Worm (Caenorhabditis elegans) whole organism, midembryonic: ENCODE data around the gene moc-6.

Source experiments
- T22C8.4 ChIP-seq: fragments of 200-800 bp; sonication (Bioruptor generic); IDR thresholded peaks from 2 replicates; pipeline ENCODE4 v1.3.6; 2022; ENCODE audit warnings: missing genetic modification characterization, missing compliant biosample characterization
- flt-1 ChIP-seq: fragments of 200-800 bp; sonication (Bioruptor generic); IDR thresholded peaks from 2 replicates; pipeline ENCODE4 v1.3.6; 2022; ENCODE audit warnings: missing genetic modification characterization, missing compliant biosample characterization
- klf-2 ChIP-seq: fragments of 200-800 bp; sonication (Bioruptor generic); conservative IDR thresholded peaks from 2 replicates; pipeline ENCODE4 v1.3.6; 2022; ENCODE audit warnings: missing genetic modification reagents, missing genetic modification characterization, missing compliant biosample characterization
- med-1 ChIP-seq: sonication (generic microtip); optimal IDR thresholded peaks from 2 replicates; lab custom pipeline; 2017; ENCODE audit warnings: missing genetic modification characterization, mild to moderate bottlenecking, missing compliant biosample characterization, antibody characterized with exemption, missing genetic modification reagents; ENCODE audit not compliant: insufficient read depth
- ref-1 ChIP-seq: fragments of 200-800 bp; sonication (Bioruptor generic); conservative IDR thresholded peaks from 2 replicates; pipeline ENCODE4 v1.3.6; 2022; ENCODE audit warnings: missing genetic modification reagents, missing genetic modification characterization, missing compliant biosample characterization
- tab-1 ChIP-seq: fragments of 200-800 bp; sonication (Bioruptor generic); IDR thresholded peaks from 2 replicates; pipeline ENCODE4 v1.3.6; 2022; ENCODE audit warnings: missing genetic modification characterization, missing compliant biosample characterization
- ztf-23 ChIP-seq: fragments of 200-800 bp; sonication (Bioruptor generic); IDR thresholded peaks from 2 replicates; pipeline ENCODE4 v1.3.6; 2022; ENCODE audit warnings: missing genetic modification reagents, missing genetic modification characterization, missing compliant biosample characterization
- ztf-29 ChIP-seq: fragments of 200-800 bp; sonication (Bioruptor generic); IDR thresholded peaks from 2 replicates; pipeline ENCODE4 v1.3.6; 2022; ENCODE audit warnings: missing genetic modification reagents, missing genetic modification characterization, missing compliant biosample characterization

DNA sequence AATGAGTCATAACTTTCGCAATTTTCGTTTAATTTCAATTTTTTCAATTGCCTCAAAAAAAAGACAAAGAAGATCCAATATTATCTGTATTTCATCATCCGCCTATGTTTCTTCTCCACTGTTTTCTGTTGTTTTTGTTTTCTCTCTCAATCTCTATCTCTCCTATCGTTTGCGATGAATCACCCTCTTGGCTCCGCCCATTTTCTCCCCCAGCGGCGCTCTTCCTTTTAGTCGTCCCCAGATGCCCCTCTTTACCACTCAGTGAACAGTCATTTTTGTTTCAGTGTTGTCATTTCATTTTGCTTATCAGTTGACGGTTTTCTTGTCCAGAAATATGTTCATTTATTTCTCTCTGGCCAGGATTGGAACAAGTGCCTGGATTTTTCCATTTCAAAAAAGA lies 29.1 kb downstream of the moc-6 start:
- TF ChIP-seq ztf-23 (GFP tag; lab: Robert Waterston, UW) (no peak), ref-1 (GFP tag; lab: Robert Waterston, UW) (no peak), ztf-29 (GFP tag; lab: Robert Waterston, UW) (no peak), flt-1 (no peak), tab-1 (GFP tag; lab: Robert Waterston, UW) (no peak), med-1 (GFP tag; lab: Kevin White, UChicago) (no peak), T22C8.4 (GFP tag; lab: Robert Waterston, UW) (no peak), klf-2 (no peak)
